Fruit fly (Drosophila melanogaster): Measurements from ENCODE around the gene Pten.

Gene Pten

dm6 chr2L:10306518-10307260, 45.8 kb upstream of the Pten start, which contains the start of the genes CG5390 and CG4968 (continued):
- TF ChIP-seq CG11085 (GFP tag; IDR thresholded peaks at IDR 0.05) = peak; percentile 39; the same call in 1 of the 2 replicates
- peak; percentile 53 for TF ChIP-seq Oli (tag; optimal IDR thresholded peaks at IDR 0.05)
- TF ChIP-seq Dll (GFP tag; IDR thresholded peaks at IDR 0.05; ENCODE audit: partially characterized antibody) = peak; percentile 44; the same call in 1 of the 4 replicates
- TF ChIP-seq h (optimal IDR thresholded peaks at IDR 0.05) = no peak
- no peak for TF ChIP-seq org-1 (GFP tag; optimal IDR thresholded peaks at IDR 0.05)
- peak; percentile 28; the same call in 1 of the 2 replicates for TF ChIP-seq CG14441 (GFP tag; IDR thresholded peaks at IDR 0.05)
- no peak for TF ChIP-seq vnd (GFP tag; IDR thresholded peaks at IDR 0.05; ENCODE audit: partially characterized antibody)
- no peak for TF ChIP-seq bab2 (GFP tag; optimal IDR thresholded peaks at IDR 0.05)
- TF ChIP-seq insv (GFP tag; optimal IDR thresholded peaks at IDR 0.05) = no peak
- no peak for TF ChIP-seq shn (GFP tag; optimal IDR thresholded peaks at IDR 0.05)
- TF ChIP-seq trh (GFP tag; optimal IDR thresholded peaks at IDR 0.05) = no peak
- TF ChIP-seq slbo (GFP tag; IDR thresholded peaks at IDR 0.05) = peak; percentile 77
- TF ChIP-seq CG6175 (GFP tag; IDR thresholded peaks at IDR 0.05) = no peak
- TF ChIP-seq CG17385 (GFP tag; optimal IDR thresholded peaks at IDR 0.05) = peak; percentile 68
- peak; percentile 62; the same call in 2 of the 3 replicates for TF ChIP-seq CG17361 (GFP tag; IDR thresholded peaks at IDR 0.05)
- TF ChIP-seq Dp (GFP tag; optimal IDR thresholded peaks at IDR 0.05) = peak; percentile 58
- peak; percentile 60 for TF ChIP-seq nerfin-1 (tag; optimal IDR thresholded peaks at IDR 0.05)
- TF ChIP-seq H2.0 (GFP tag; IDR thresholded peaks at IDR 0.05) = peak; percentile 64
- peak; percentile 65 for TF ChIP-seq HHEX (GFP tag; optimal IDR thresholded peaks at IDR 0.05)
- TF ChIP-seq ems (GFP tag; optimal IDR thresholded peaks at IDR 0.05) = peak; percentile 3
- TF ChIP-seq CG34422 (GFP tag; IDR thresholded peaks at IDR 0.05) = peak; percentile 75
- TF ChIP-seq Deaf1 (tag; optimal IDR thresholded peaks at IDR 0.05) = no peak
- no peak for TF ChIP-seq Jarid2 (GFP tag; optimal IDR thresholded peaks at IDR 0.05)
- no peak for TF ChIP-seq CG2129 (GFP tag; IDR thresholded peaks at IDR 0.05; ENCODE audit: partially characterized antibody)
- TF ChIP-seq cad (GFP tag; optimal IDR thresholded peaks at IDR 0.05) = no peak
- no peak for TF ChIP-seq CG8359 (GFP tag; optimal IDR thresholded peaks at IDR 0.05; ENCODE audit: borderline replicate concordance)
- TF ChIP-seq Nf-YC (tag; optimal IDR thresholded peaks at IDR 0.05) = peak; percentile 78
- TF ChIP-seq CG16815 (GFP tag; optimal IDR thresholded peaks at IDR 0.05) = peak; percentile 12
- peak; percentile 54 for TF ChIP-seq az2 (GFP tag; optimal IDR thresholded peaks at IDR 0.05)
- peak; percentile 55 for TF ChIP-seq al (GFP tag; IDR thresholded peaks at IDR 0.05)
- no peak for TF ChIP-seq Camta (GFP tag; optimal IDR thresholded peaks at IDR 0.05)
- TF ChIP-seq E2f1 (GFP tag; IDR thresholded peaks at IDR 0.05) = no peak
- TF ChIP-seq ci (GFP tag; IDR thresholded peaks at IDR 0.05) = peak; percentile 81; the same call in 2 of the 3 replicates
- TF ChIP-seq jigr1 (GFP tag; IDR thresholded peaks at IDR 0.05) = no peak
- TF ChIP-seq CG6854 (GFP tag; optimal IDR thresholded peaks at IDR 0.05) = no peak
- no peak for TF ChIP-seq crol (GFP tag; IDR thresholded peaks at IDR 0.05)
- no peak for TF ChIP-seq peb (GFP tag; IDR thresholded peaks at IDR 0.05)
- TF ChIP-seq CG4707 (GFP tag; optimal IDR thresholded peaks at IDR 0.05) = peak; percentile 38
- peak; percentile 80; the same call in 1 of the 2 replicates for TF ChIP-seq CG31441 (GFP tag; IDR thresholded peaks at IDR 0.05)
- 0 out of 2 replicates have a peak, but pooled peaks have one; percentile 34 for TF ChIP-seq seq (GFP tag; IDR thresholded peaks at IDR 0.05)
- no peak for TF ChIP-seq p53 (GFP tag; optimal IDR thresholded peaks at IDR 0.05)
- TF ChIP-seq CG10274 (GFP tag; optimal IDR thresholded peaks at IDR 0.05) = peak; percentile 10
- 0 out of 2 replicates have a peak, but pooled peaks have one; percentile 14 for TF ChIP-seq Taf1 (GFP tag; IDR thresholded peaks at IDR 0.05)
- peak; percentile 58; the same call in 1 of the 3 replicates for TF ChIP-seq Dbx (GFP tag; IDR thresholded peaks at IDR 0.05)
- TF ChIP-seq Tbp (GFP tag; optimal IDR thresholded peaks at IDR 0.05) = no peak
- peak; percentile 70 for TF ChIP-seq CG14710 (tag; optimal IDR thresholded peaks at IDR 0.05)
- TF ChIP-seq toy (GFP tag; IDR thresholded peaks at IDR 0.05) = no peak
- no peak for TF ChIP-seq luna (GFP tag; optimal IDR thresholded peaks at IDR 0.05)
- no peak for TF ChIP-seq Doc2 (GFP tag; IDR thresholded peaks at IDR 0.05)
- TF ChIP-seq ac (GFP tag; optimal IDR thresholded peaks at IDR 0.05) = no peak
